Worm (Caenorhabditis elegans) whole organism, dauer: ENCODE data around the gene C55A6.6.
"Not testable (repeated sequence)": the region's sequence is repeated elsewhere in the genome, so short reads cannot be mapped to it uniquely, and the experiment has no call there.

Experiments
- unc-62 ChIP-seq: sonication (generic microtip); optimal IDR thresholded peaks from 2 replicates; lab custom pipeline; 2017; ENCODE audit warnings: missing biosample characterization, missing genetic modification reagents, missing genetic modification characterization

C55A6.6 gene

ce11 chrV:11531831-11532534 lies 17.4 kb upstream of the C55A6.6 start:
- TF ChIP-seq unc-62: no peak

- no peak for TF ChIP-seq unc-62
Observed at ce11 chrV:11531100-11531499, 16.6 kb upstream of the C55A6.6 start.

DNA sequence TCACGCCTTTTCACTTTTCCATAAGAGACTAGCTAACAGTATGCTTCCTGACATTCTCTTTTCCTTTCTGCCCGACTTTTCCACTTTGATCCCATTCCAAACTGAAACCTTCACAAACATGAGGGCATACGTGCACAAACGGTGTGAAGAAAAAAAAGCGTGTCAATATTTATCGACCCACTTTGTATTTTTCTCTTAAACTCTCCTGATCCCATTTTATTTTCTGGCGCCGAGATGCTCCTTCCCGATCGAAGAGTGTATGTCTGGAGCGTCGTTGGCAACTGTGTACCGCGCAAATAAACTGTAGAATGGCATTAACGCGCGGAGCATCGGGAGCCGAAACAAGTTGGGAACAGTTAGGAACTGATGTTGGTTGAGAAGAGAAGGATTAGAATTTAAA lies 15.0 kb upstream of the C55A6.6 start:
- no peak for TF ChIP-seq unc-62

DNA sequence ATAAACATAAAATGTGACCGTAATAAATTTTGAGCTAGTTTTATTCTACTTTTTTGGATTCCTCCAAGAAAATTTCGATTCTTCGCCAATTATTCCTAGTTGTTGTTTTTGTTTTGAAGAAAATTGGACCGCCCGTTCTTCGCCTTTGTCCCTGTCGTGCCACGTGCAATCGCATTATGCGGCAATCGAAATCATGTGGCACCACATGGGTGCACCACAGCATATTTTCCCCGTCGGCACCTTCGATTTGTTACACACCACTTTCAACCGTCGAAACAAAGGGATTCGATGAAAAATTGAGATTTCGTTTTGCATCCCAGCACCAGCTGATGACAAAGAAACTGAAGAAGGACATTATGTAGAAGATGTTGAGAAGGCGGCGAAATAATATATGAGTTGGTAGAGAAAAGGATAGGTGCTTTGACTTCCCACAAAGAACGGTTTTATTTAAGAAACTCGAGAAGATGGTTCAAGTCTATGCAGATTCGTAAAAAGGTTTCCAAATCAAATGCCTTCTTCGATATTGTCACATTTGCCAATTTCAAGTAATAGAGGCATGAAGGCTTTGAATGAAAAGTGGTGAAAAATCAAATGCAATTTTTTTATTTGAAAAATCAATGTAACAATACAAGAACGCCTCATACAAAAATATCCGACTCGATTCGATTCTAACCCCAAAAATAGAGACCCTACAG lies 14.2 kb upstream of the C55A6.6 start:
- TF ChIP-seq unc-62: no peak

DNA sequence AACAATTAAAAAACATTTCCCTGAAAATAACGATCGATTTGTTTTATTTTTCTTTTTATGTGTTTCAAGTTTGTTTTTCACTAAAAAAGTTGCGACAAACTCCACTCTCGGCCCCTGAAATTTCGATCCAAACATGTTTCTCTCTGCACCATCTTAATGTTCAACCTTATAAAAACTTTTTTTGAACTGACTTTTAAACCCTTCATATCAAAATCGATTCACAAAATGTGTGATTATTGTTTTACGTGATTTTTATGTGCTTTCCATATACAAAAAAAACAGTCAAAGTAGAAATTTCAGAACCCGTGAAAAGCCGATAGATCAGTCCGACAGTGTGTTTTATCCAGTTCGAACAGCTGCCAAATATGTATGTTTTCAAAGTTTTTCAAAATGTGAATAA lies 13.0 kb upstream of the C55A6.6 start, which contains the start of gene ccch-1:
Gene ccch-1 (plus strand): TSS at position 301 of the 400 bp plus-strand sequence.
- no peak for TF ChIP-seq unc-62

ce11 chrV:11526927-11527491 lies 12.5 kb upstream of the C55A6.6 start:
- no peak for TF ChIP-seq unc-62

- no peak for TF ChIP-seq unc-62
Observed at ce11 chrV:11525338-11525737, 10.8 kb upstream of the C55A6.6 start.

ce11 chrV:11521448-11521847 lies 6.9 kb upstream of the C55A6.6 start, which contains the start of gene pafo-1:
Gene pafo-1, plus strand, starts transcription at chrV:11521703.
- TF ChIP-seq unc-62: no peak

- no peak for TF ChIP-seq unc-62
Observed at ce11 chrV:11520215-11520614, 5.7 kb upstream of the C55A6.6 start, which contains the start of the genes C55A6.11 and C55A6.7. Gene C55A6.11, plus strand, starts transcription at chrV:11520515. Gene C55A6.7, minus strand, starts transcription at chrV:11520530.

DNA sequence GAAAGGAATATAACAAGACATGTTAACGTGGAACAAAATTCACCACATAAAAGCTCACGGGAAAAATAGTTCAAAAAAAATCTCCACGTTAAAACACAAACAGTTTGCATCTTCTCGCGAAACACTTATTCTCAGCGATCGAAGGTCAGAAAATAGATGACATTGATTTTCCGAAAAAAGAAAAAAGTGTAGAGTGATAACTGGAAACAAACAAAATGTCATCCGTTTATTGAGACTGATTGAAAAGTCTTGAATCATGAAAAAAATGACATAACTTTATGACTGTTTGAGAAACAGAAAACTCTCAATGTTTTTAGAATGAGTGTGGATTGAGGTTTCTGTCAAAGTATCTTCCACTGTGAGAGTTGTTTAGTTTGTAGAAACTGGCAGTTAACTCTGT lies 3.3 kb upstream of the C55A6.6 start, which contains the start of gene C55A6.4:
Gene C55A6.4 (minus strand): TSS at position 101 of the 400 bp plus-strand sequence.
- TF ChIP-seq unc-62: no peak

DNA sequence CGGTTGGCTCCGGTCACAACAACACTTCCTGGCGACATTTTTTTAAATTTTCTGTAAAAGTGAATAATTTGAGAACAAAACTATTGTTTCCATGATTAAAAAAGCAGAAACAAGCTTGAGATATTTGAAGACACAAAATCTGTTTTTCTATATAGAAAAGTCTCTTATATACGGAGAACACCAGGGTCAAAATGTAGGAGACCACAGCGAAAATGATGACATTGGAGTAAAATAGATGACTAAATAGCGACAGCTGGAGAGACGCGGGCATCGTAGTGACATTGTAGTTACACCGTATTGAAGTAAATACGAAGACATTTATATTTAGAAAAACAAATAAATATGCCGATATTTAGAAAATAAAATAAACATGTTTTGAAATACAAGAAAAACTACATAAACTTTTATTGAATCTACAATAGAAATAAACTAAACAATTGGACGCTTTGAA lies 1.6 kb upstream of the C55A6.6 start, which contains the start of gene sdz-8:
Gene sdz-8 (minus strand): TSS at position 51 of the 451 bp plus-strand sequence.
- TF ChIP-seq unc-62: no peak

DNA sequence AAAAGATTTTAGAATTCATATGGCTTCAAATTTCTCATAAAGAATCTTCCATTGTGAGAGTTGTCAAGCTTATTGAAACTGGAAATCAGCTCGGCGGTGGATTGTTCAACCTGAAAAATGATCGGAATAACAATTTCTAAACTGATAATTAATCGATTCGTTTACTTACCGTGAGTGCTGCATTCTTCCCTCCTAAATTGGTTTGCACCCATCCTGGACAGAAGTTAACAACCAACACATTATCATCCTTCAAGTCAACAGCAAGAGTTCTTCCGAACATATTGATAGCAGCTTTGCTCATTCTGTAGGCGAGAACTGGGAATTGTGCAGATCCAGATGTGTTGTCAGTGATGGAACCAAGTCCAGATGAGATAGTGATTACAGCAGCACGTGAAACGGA lies 608 bp upstream of the C55A6.6 start:
- no peak for TF ChIP-seq unc-62

- no peak for TF ChIP-seq unc-62
Observed at ce11 chrV:11513432-11513831, 1.1 kb downstream of the C55A6.6 start, which contains the start of gene C55A6.3. Gene C55A6.3, minus strand, starts transcription at chrV:11513532.

DNA sequence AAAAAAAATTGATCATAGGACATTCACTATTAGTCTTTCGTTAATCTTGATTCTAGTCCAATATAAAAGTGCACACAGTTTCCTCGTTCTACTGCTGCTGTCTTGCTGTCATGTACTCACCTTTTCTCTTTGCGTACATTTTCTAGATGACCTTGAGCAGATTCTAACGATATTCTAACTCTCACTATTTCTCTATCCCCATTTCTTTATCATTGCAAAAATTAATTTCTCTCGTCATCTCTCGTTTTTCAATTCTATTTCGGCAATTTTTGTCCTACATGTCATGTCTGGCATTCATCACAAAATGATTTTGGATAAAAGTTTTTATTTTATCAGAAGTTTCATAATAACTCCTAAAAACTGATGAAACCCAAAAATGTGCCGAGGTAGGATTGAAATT lies 5.8 kb downstream of the C55A6.6 start, which contains the start of gene ttll-5:
Gene ttll-5 (plus strand): TSS at position 288 of the 400 bp plus-strand sequence.
- no peak for TF ChIP-seq unc-62

DNA sequence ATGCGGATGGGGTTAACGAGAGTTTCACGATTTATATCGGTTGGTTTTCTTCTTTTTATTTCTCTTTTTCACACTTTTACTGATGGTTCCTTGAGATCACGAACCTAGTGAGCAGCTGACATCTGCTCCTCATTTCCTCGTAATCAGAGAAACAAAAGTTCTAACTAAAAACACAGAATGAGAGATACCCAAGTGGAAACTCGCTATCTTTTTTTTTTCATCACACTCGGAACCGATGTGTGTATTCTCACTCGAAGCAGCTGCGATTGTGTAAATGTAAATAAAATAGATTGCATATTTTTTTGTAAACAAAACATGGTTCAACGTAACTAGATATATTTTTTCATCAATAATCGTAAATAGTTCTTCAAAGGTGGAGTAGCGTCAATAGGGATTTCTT lies 8.2 kb downstream of the C55A6.6 start:
- no peak for TF ChIP-seq unc-62

ce11 chrV:11504853-11505397 lies 9.6 kb downstream of the C55A6.6 start, which contains the start of the genes C55A6.1 and C55A6.10:
Gene C55A6.1, minus strand, starts transcription at chrV:11504968.
Gene C55A6.10, plus strand, starts transcription at chrV:11505347.
- TF ChIP-seq unc-62: not testable (repeated sequence)
